Fruit fly (Drosophila melanogaster) whole organism, wandering third instar larva: ENCODE measurements around the gene ATPsyngamma.

Source experiments
- Abd-B ChIP-seq: fragments of >200 bp; optimal IDR thresholded peaks from 2 replicates; lab custom pipeline; 2017; ENCODE audit warnings: missing biosample characterization, missing genetic modification characterization
- CG9705 ChIP-seq: fragments of 200-800 bp; sonication (Bioruptor generic); optimal IDR thresholded peaks from 2 replicates; lab custom pipeline; 2018; ENCODE audit warnings: missing biosample characterization, mild to moderate bottlenecking, missing genetic modification characterization
- Hnf4 ChIP-seq: fragments of 200-800 bp; sonication (Bioruptor generic); optimal IDR thresholded peaks from 2 replicates; lab custom pipeline; 2016; ENCODE audit warnings: missing biosample characterization, mild to moderate bottlenecking, missing genetic modification characterization
- Hr78 ChIP-seq: fragments of >200 bp; optimal IDR thresholded peaks from 2 replicates; lab custom pipeline; 2017; ENCODE audit warnings: missing biosample characterization, missing genetic modification characterization
- dmrt93B ChIP-seq: fragments of 200-800 bp; sonication (Bioruptor generic); optimal IDR thresholded peaks from 2 replicates; lab custom pipeline; 2018; ENCODE audit warnings: missing biosample characterization, mild to moderate bottlenecking, missing genetic modification characterization
- dsf ChIP-seq: sonication (Bioruptor generic); optimal IDR thresholded peaks from 2 replicates; lab custom pipeline; 2016; ENCODE audit warnings: missing biosample characterization, missing genetic modification characterization, borderline replicate concordance
- h ChIP-seq: fragments of 200-800 bp; sonication (Bioruptor generic); optimal IDR thresholded peaks from 3 replicates; lab custom pipeline; 2016; ENCODE audit warnings: missing biosample characterization, mild to moderate bottlenecking, missing genetic modification characterization
- lola ChIP-seq: fragments of >200 bp; optimal IDR thresholded peaks from 2 replicates; lab custom pipeline; 2017; ENCODE audit warnings: missing biosample characterization, missing genetic modification characterization
- pan ChIP-seq: fragments of >200 bp; optimal IDR thresholded peaks from 2 replicates; lab custom pipeline; 2017
- psq ChIP-seq: fragments of 200-800 bp; sonication (Bioruptor generic); optimal IDR thresholded peaks from 3 replicates; lab custom pipeline; 2017; ENCODE audit warnings: missing biosample characterization, mild to moderate bottlenecking, missing genetic modification characterization, moderate library complexity
- usp ChIP-seq: fragments of >200 bp; optimal IDR thresholded peaks from 2 replicates; lab custom pipeline; 2017; ENCODE audit warnings: missing biosample characterization, missing genetic modification characterization

DNA sequence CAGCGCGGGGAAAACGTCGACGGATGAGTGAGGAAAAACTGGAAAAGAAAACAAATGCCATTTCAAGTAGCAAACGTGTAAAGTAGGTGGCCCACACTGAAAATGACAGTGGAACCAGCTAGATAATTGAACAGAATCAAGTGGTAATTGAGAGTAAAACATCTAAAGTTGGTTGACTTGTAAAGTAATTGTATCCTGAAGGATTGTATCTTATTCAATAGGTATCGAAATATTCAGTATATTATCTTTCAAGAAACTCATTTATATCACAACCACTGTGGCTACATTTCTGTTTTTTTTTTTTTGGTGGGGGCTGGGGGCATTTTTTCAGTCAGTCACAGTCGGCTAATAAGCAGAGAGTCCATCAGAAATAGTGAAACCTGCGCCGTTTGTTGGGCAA lies 49.7 kb downstream of the ATPsyngamma start:
- TF ChIP-seq dmrt93B (GFP tag; lab: Kevin White, UChicago) (no peak), lola (GFP tag; lab: Kevin White, UChicago) (no peak), psq (GFP tag; lab: Kevin White, UChicago) (no peak), h (GFP tag; lab: Kevin White, UChicago) (no peak), Hnf4 (no peak), CG9705 (GFP tag; lab: Kevin White, UChicago) (no peak), Abd-B (GFP tag; lab: Kevin White, UChicago) (no peak), dsf (no peak), Hr78 (GFP tag; lab: Kevin White, UChicago) (no peak), usp (GFP tag; lab: Kevin White, UChicago) (no peak), pan (lab: Kevin White, UChicago) (no peak)
